Worm (Caenorhabditis elegans): Measurements from ENCODE around the gene F41C3.11.

The F41C3.11 gene

ce11 chrII:4769886-4770285, 36.1 kb upstream of the F41C3.11 start (continued):
- TF ChIP-seq fos-1 (tag; optimal IDR thresholded peaks at IDR 0.05) (no peak), T20F7.1 (GFP tag; optimal IDR thresholded peaks at IDR 0.05) (no peak), dmd-8 (GFP tag; IDR thresholded peaks at IDR 0.05) (no peak), nhr-237 (tag; optimal IDR thresholded peaks at IDR 0.05) (no peak), lin-39 (tag; optimal IDR thresholded peaks at IDR 0.05) (no peak), lin-1 (GFP tag; IDR thresholded peaks at IDR 0.05) (peak; percentile 61), F10B5.3 (tag; optimal IDR thresholded peaks at IDR 0.05) (no peak), daf-19 (GFP tag; conservative IDR thresholded peaks at IDR 0.05) (no peak), lin-29 (GFP tag; IDR thresholded peaks at IDR 0.05) (no peak), nhr-11 (tag; optimal IDR thresholded peaks at IDR 0.05) (no peak), ctbp-1 (GFP tag; IDR thresholded peaks at IDR 0.05) (no peak), dve-1 (tag; optimal IDR thresholded peaks at IDR 0.05; ENCODE audit: insufficient read depth) (peak; percentile 91), zip-11 (GFP tag; IDR thresholded peaks at IDR 0.05) (no peak), duxl-1 (tag; optimal IDR thresholded peaks at IDR 0.05; ENCODE audit: poor library complexity) (no peak), pha-4 (GFP tag; IDR thresholded peaks at IDR 0.05) (no peak), pha-4 (tag; optimal IDR thresholded peaks at IDR 0.05) (no peak), hlh-11 (tag; optimal IDR thresholded peaks at IDR 0.05) (peak; percentile 90)

- peak in 1 of 2 experiments; percentile 53 for TF ChIP-seq daf-16 (GFP tag; optimal IDR thresholded peaks at IDR 0.05)
- peak; percentile 96 for TF ChIP-seq daf-16 (tag; optimal IDR thresholded peaks at IDR 0.05)
- TF ChIP-seq hlh-11 (tag; optimal IDR thresholded peaks at IDR 0.05): peak; percentile 73
- no peak for TF ChIP-seq spr-1 (tag; optimal IDR thresholded peaks at IDR 0.05)
- no peak for TF ChIP-seq hmg-1.1 (GFP tag; IDR thresholded peaks at IDR 0.05)
- no peak for TF ChIP-seq fos-1 (tag; optimal IDR thresholded peaks at IDR 0.05)
- TF ChIP-seq unc-130 (GFP tag; optimal IDR thresholded peaks at IDR 0.05): no peak
- TF ChIP-seq nhr-28 (tag; optimal IDR thresholded peaks at IDR 0.05): peak; percentile 79
- peak; percentile 61 for TF ChIP-seq nhr-102 (tag; optimal IDR thresholded peaks at IDR 0.05)
- peak; percentile 87 for TF ChIP-seq lin-1 (GFP tag; IDR thresholded peaks at IDR 0.05)
- TF ChIP-seq hlh-30 (tag; optimal IDR thresholded peaks at IDR 0.05; ENCODE audit: insufficient read depth): peak; percentile 59
- TF ChIP-seq nhr-77 (tag; optimal IDR thresholded peaks at IDR 0.05): peak; percentile 44
- TF ChIP-seq zip-11 (GFP tag; IDR thresholded peaks at IDR 0.05): no peak
- TF ChIP-seq dve-1 (tag; optimal IDR thresholded peaks at IDR 0.05; ENCODE audit: insufficient read depth): peak; percentile 84
- TF ChIP-seq mdl-1 (tag; optimal IDR thresholded peaks at IDR 0.05): peak in 1 of 2 experiments; percentile 62
- no peak for TF ChIP-seq daf-19 (GFP tag; conservative IDR thresholded peaks at IDR 0.05)
- TF ChIP-seq lsy-2 (tag; optimal IDR thresholded peaks at IDR 0.05): peak in 1 of 2 experiments; percentile 5
- peak; percentile 91 for TF ChIP-seq php-3 (GFP tag; IDR thresholded peaks at IDR 0.05)
- TF ChIP-seq T20F7.1 (GFP tag; optimal IDR thresholded peaks at IDR 0.05): peak; percentile 42
- TF ChIP-seq aly-2 (tag; optimal IDR thresholded peaks at IDR 0.05): no peak
- TF ChIP-seq dmd-6 (GFP tag; IDR thresholded peaks at IDR 0.05): peak; percentile 97
- TF ChIP-seq nhr-48 (tag; optimal IDR thresholded peaks at IDR 0.05): peak; percentile 25
- TF ChIP-seq unc-62 (GFP tag; optimal IDR thresholded peaks at IDR 0.05 in 1 of 2): no peak
- no peak for TF ChIP-seq unc-62 (tag; optimal IDR thresholded peaks at IDR 0.05)
- no peak for TF ChIP-seq ceh-44 (GFP tag; IDR thresholded peaks at IDR 0.05)
- TF ChIP-seq set-16 (GFP tag; IDR thresholded peaks at IDR 0.05): no peak
- TF ChIP-seq Y5F2A.4 (GFP tag; optimal IDR thresholded peaks at IDR 0.05): no peak
- TF ChIP-seq tra-1 (GFP tag; IDR thresholded peaks at IDR 0.05): peak; percentile 80; the same call in 1 of the 2 replicates
- TF ChIP-seq madf-9 (GFP tag; conservative IDR thresholded peaks at IDR 0.05): no peak
Observed at ce11 chrII:4769096-4769495, 35.3 kb upstream of the F41C3.11 start.

- TF ChIP-seq R02D3.7 (tag; optimal IDR thresholded peaks at IDR 0.05) (no peak), T20F7.1 (GFP tag; optimal IDR thresholded peaks at IDR 0.05) (no peak), ama-1 (optimal IDR thresholded peaks at IDR 0.05) (no peak), fos-1 (tag; optimal IDR thresholded peaks at IDR 0.05) (no peak), ceh-82 (tag; optimal IDR thresholded peaks at IDR 0.05) (no peak), unc-62 (GFP tag; optimal IDR thresholded peaks at IDR 0.05 in 1 of 2) (peak in 1 of 2 experiments; percentile 28), unc-62 (tag; optimal IDR thresholded peaks at IDR 0.05) (no peak)
Observed at ce11 chrII:4767612-4768011, 33.9 kb upstream of the F41C3.11 start.
